Worm (Caenorhabditis elegans): ENCODE measurements around the gene ZK836.3.
A peak's percentile ranks its signal among the peaks of the same experiment; 100 is the strongest.

Gene ZK836.3

DNA sequence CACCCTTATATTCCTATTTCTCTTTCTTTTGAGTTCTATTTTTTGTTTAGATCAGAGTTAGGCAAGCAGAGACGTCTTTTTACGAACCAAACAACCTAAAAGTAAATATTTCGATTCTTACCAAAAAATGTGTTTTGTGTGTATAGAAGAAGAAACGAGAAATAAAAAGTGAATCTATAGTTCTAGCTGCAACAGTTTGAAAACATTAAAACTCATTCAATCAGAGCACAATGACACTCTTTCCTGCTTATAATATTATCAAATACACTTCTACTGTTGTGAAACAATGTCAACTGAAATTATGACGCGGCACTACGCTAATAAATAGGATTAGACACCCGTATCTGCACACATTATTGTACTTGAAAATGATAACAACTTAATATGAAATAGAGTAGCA, at the start of gene ZK836.3:
Gene ZK836.3 (minus strand): TSS at position 101 of the 400 bp plus-strand sequence.
- TF ChIP-seq nhr-76 (tag; optimal IDR thresholded peaks at IDR 0.05), result no peak
- no peak for TF ChIP-seq lin-13 (GFP tag; optimal IDR thresholded peaks at IDR 0.05)
- no peak for TF ChIP-seq egl-27 (tag; optimal IDR thresholded peaks at IDR 0.05)
- TF ChIP-seq spr-3 (GFP tag; optimal IDR thresholded peaks at IDR 0.05), result no peak
- no peak for TF ChIP-seq ces-1 (GFP tag; optimal IDR thresholded peaks at IDR 0.05)
- no peak for TF ChIP-seq saeg-2 (GFP tag; IDR thresholded peaks at IDR 0.05)
- TF ChIP-seq hlh-11 (tag; optimal IDR thresholded peaks at IDR 0.05), result no peak
- TF ChIP-seq dmd-6 (GFP tag; IDR thresholded peaks at IDR 0.05), result no peak
- no peak for TF ChIP-seq skn-1 (tag; optimal IDR thresholded peaks at IDR 0.05)

DNA sequence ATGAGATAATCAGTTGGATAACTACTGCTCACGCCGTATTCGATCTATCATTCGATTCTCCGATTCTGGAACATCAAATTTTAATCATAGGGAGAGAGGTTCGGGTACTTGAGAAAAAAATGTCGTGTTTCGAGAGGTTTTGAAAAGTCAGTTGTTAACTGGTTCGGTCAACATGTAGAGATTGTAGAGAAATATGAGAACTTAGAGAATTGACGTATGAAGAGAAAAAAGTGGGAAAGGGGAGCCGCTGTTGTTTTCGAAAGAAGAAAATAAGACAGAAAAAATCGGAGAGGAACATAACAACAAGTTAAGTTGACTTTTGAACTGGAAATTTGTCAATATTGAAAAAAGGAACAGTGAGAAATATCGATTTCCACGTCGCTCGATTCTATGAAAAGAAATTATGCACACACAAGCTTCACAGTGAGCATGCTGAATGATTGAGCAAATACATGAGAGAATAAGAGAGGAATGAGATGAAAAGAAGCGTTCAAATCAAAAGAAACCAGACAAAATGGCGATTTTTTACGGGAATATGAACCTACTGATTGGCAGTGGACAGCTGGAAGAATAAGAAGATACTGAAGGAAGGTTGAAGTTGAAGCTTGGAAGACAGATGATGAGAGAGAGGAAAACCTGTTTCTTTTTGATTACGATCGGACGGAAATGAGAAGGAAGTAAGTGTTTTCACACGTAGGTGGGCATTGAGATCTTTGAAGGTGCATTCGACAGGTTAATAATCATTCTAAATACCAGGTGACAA, 49.4 kb upstream of the ZK836.3 start, which contains the start of the genes T04H1.13, slfl-5 and rad-50:
Gene T04H1.13 (minus strand): TSS at position 51 of the 763 bp plus-strand sequence.
Gene slfl-5 (minus strand): TSS at position 65 of the 763 bp plus-strand sequence.
Gene rad-50 (plus strand): TSS at position 667 of the 763 bp plus-strand sequence.
- TF ChIP-seq dmd-6 (GFP tag; IDR thresholded peaks at IDR 0.05) (peak; percentile 70), snpc-4 (tag; optimal IDR thresholded peaks at IDR 0.05) (no peak), ztf-11 (tag; optimal IDR thresholded peaks at IDR 0.05) (no peak), ztf-7 (tag; optimal IDR thresholded peaks at IDR 0.05) (no peak), pha-4 (GFP tag; IDR thresholded peaks at IDR 0.05) (no peak), pha-4 (tag; optimal IDR thresholded peaks at IDR 0.05) (peak; percentile 81), lin-1 (GFP tag; IDR thresholded peaks at IDR 0.05) (0 out of 2 replicates have a peak, but pooled peaks have one; percentile 25), daf-16 (GFP tag; optimal IDR thresholded peaks at IDR 0.05) (peak in 1 of 2 experiments; percentile 69), daf-16 (tag; optimal IDR thresholded peaks at IDR 0.05) (no peak), saeg-2 (GFP tag; IDR thresholded peaks at IDR 0.05) (no peak), tra-1 (GFP tag; IDR thresholded peaks at IDR 0.05) (0 out of 2 replicates have a peak, but pooled peaks have one; percentile 27), unc-62 (GFP tag; optimal IDR thresholded peaks at IDR 0.05 in 1 of 2) (peak in 1 of 2 experiments; percentile 8), unc-62 (tag; optimal IDR thresholded peaks at IDR 0.05) (no peak), ces-1 (GFP tag; optimal IDR thresholded peaks at IDR 0.05) (no peak), lim-7 (GFP tag; IDR thresholded peaks at IDR 0.05) (no peak), nhr-28 (tag; optimal IDR thresholded peaks at IDR 0.05) (no peak), Y5F2A.4 (GFP tag; optimal IDR thresholded peaks at IDR 0.05) (no peak), mxl-3 (GFP tag; optimal IDR thresholded peaks at IDR 0.05) (no peak), zip-11 (GFP tag; IDR thresholded peaks at IDR 0.05) (no peak), jun-1 (tag; optimal IDR thresholded peaks at IDR 0.05) (no peak)

DNA sequence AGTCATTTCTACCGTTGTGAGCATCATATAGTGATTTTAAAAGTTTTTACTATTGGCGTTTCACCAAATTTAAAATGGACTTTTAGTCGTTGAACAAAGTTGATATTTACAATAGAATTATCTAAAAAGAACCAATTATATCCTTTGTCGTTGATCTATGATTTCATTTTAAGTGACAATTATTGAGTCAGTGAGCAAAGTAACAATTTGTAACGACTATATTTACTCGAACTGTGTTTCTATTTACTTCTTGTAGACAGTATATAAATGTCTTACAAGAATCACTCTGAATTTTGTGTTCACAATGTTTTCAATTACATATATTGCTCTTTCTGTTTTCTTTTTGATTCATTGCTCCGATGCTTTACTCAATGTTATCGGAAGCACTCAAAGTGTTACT, 45.4 kb upstream of the ZK836.3 start, which contains the start of gene ttr-22:
Gene ttr-22 (plus strand): TSS at position 301 of the 400 bp plus-strand sequence.
- TF ChIP-seq zfp-3 (GFP tag; conservative IDR thresholded peaks at IDR 0.05) (no peak), php-3 (GFP tag; IDR thresholded peaks at IDR 0.05) (no peak)

DNA sequence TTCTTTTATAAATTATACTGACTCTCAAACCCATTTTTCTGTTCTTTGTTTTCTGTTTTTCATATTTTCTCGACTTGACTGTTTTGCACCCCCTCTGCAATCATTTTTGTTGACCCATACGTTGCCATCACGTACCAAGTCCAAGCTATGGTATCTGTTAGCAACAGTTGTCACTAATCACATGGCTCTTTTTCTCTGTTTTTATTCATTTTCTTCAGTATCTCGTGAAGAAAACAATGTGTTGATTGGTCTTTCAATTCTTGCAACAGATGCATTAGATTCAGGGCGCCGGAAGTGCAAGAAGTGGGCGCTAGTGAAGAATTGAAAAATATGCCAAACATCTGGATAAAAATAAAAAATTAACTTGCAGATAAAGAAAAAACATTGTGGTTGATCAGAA, 39.8 kb upstream of the ZK836.3 start:
- TF ChIP-seq fos-1 (tag; optimal IDR thresholded peaks at IDR 0.05) (no peak), hlh-11 (tag; optimal IDR thresholded peaks at IDR 0.05) (peak; percentile 33), nhr-25 (tag; optimal IDR thresholded peaks at IDR 0.05; ENCODE audit: borderline replicate concordance, insufficient read depth) (no peak), F44E2.7 (GFP tag; IDR thresholded peaks at IDR 0.05) (no peak), lin-39 (tag; optimal IDR thresholded peaks at IDR 0.05) (no peak), daf-16 (GFP tag; optimal IDR thresholded peaks at IDR 0.05) (peak in 1 of 2 experiments; percentile 100), daf-16 (tag; optimal IDR thresholded peaks at IDR 0.05) (no peak), F26F4.8 (GFP tag; conservative IDR thresholded peaks at IDR 0.05) (no peak), zip-2 (tag; optimal IDR thresholded peaks at IDR 0.05) (no peak), dmd-8 (GFP tag; IDR thresholded peaks at IDR 0.05) (no peak), nhr-10 (tag; optimal IDR thresholded peaks at IDR 0.05) (no peak), nhr-11 (tag; optimal IDR thresholded peaks at IDR 0.05) (peak; percentile 26), nhr-41 (GFP tag; IDR thresholded peaks at IDR 0.05) (no peak), lin-15B (tag; optimal IDR thresholded peaks at IDR 0.05) (no peak), ztf-11 (tag; optimal IDR thresholded peaks at IDR 0.05) (no peak)
